Worm (Caenorhabditis elegans) whole organism, L1 larva: ENCODE measurements around the gene K06A9.2.

ENCODE experiments used
- C04F5.9 ChIP-seq: sonication (generic microtip); optimal IDR thresholded peaks from 2 replicates; lab custom pipeline; 2016; ENCODE audit warnings: missing genetic modification characterization, missing compliant biosample characterization
- C16A3.4 ChIP-seq: fragments of 150-350 bp; optimal IDR thresholded peaks from 2 replicates; lab custom pipeline; 2014; ENCODE audit warnings: missing biosample characterization, missing genetic modification characterization
- C34B4.2 ChIP-seq: sonication (generic microtip); optimal IDR thresholded peaks from 2 replicates; lab custom pipeline; 2017; ENCODE audit warnings: mild to moderate bottlenecking, missing genetic modification characterization, missing compliant biosample characterization
- aha-1 ChIP-seq: fragments of 150-350 bp; optimal IDR thresholded peaks from 2 replicates; lab custom pipeline; 2014; ENCODE audit warnings: missing biosample characterization, missing genetic modification characterization
- aly-2 ChIP-seq: fragments of 150-350 bp; optimal IDR thresholded peaks from 2 replicates; lab custom pipeline; 2014; ENCODE audit warnings: missing biosample characterization, missing genetic modification characterization
- ama-1 ChIP-seq: fragments of 150-350 bp; optimal IDR thresholded peaks from 2 replicates; lab custom pipeline; 2014
- ceh-63 ChIP-seq: fragments of 200-800 bp; sonication (Bioruptor generic); optimal IDR thresholded peaks from 2 replicates; lab custom pipeline; 2018; ENCODE audit warnings: mild to moderate bottlenecking, missing genetic modification characterization, missing compliant biosample characterization
- ceh-8 ChIP-seq: fragments of 200-800 bp; sonication (Bioruptor generic); optimal IDR thresholded peaks from 2 replicates; lab custom pipeline; 2018; ENCODE audit warnings: mild to moderate bottlenecking, missing genetic modification characterization, moderate library complexity, missing compliant biosample characterization
- ceh-90 ChIP-seq: sonication (generic microtip); optimal IDR thresholded peaks from 2 replicates; lab custom pipeline; 2016; ENCODE audit warnings: missing genetic modification characterization, missing compliant biosample characterization
- ces-1 ChIP-seq: fragments of 150-350 bp; optimal IDR thresholded peaks from 2 replicates; lab custom pipeline; 2014; ENCODE audit warnings: missing biosample characterization, missing genetic modification reagents, missing genetic modification characterization
- dpl-1 ChIP-seq, 3 experiments: fragments of 150-350 bp in 2 of 3; sonication (generic microtip) in 1 of 3; optimal IDR thresholded peaks; 2 replicates each; lab custom pipeline; 2014 to 2017; ENCODE audit warnings: missing biosample characterization in 3 of 3, missing genetic modification characterization in 3 of 3, missing genetic modification reagents in 3 of 3
- dsc-1 ChIP-seq: sonication (generic microtip); optimal IDR thresholded peaks from 2 replicates; lab custom pipeline; 2016; ENCODE audit warnings: mild to moderate bottlenecking, missing genetic modification characterization, missing compliant biosample characterization
- efl-1 ChIP-seq, 4 experiments: fragments of 150-350 bp; optimal IDR thresholded peaks in 3 of 4; peaks in 1 of 4; 1 replicate in 1 of 4; 2 replicates in 3 of 4; lab custom pipeline; 2014; ENCODE audit warnings: missing biosample characterization in 2 of 4, missing genetic modification characterization in 2 of 4, missing genetic modification reagents in 2 of 4
- efl-3 ChIP-seq: fragments of 200-800 bp; sonication (Bioruptor generic); optimal IDR thresholded peaks from 2 replicates; lab custom pipeline; 2018; ENCODE audit warnings: mild to moderate bottlenecking, missing genetic modification characterization, missing compliant biosample characterization
- egl-13 ChIP-seq: sonication (generic microtip); optimal IDR thresholded peaks from 2 replicates; lab custom pipeline; 2016; ENCODE audit warnings: missing genotype, missing genetic modification reagents, missing genetic modification characterization, missing compliant biosample characterization
- egl-27 ChIP-seq, 2 experiments: fragments of 150-350 bp in 1 of 2; sonication (generic microtip); optimal IDR thresholded peaks; 3 replicates each; lab custom pipeline; 2017 to 2018; ENCODE audit warnings: missing biosample characterization in 2 of 2, missing genetic modification characterization in 2 of 2, missing genetic modification reagents in 2 of 2
- ets-5 ChIP-seq: fragments of 200-800 bp; sonication (Bioruptor generic); IDR thresholded peaks from 2 replicates; pipeline ENCODE4 v1.3.6; 2022; ENCODE audit warnings: missing genetic modification characterization, missing compliant biosample characterization
- fkh-8 ChIP-seq: sonication (generic microtip); optimal IDR thresholded peaks from 2 replicates; lab custom pipeline; 2016; ENCODE audit warnings: mild to moderate bottlenecking, missing genetic modification characterization, missing compliant biosample characterization
- fos-1 ChIP-seq: fragments of 150-350 bp; optimal IDR thresholded peaks from 2 replicates; lab custom pipeline; 2014; ENCODE audit warnings: missing biosample characterization, missing genetic modification characterization
- hpl-2 ChIP-seq: fragments of 150-350 bp; optimal IDR thresholded peaks from 2 replicates; lab custom pipeline; 2014; ENCODE audit warnings: missing biosample characterization, missing genetic modification reagents, missing genetic modification characterization
- isw-1 ChIP-seq: fragments of 200-800 bp; sonication (Bioruptor generic); IDR thresholded peaks from 2 replicates; pipeline ENCODE4 v1.3.6; 2022; ENCODE audit warnings: missing genetic modification characterization, missing compliant biosample characterization
- jun-1 ChIP-seq: fragments of 150-350 bp; optimal IDR thresholded peaks from 2 replicates; lab custom pipeline; 2014; ENCODE audit warnings: missing biosample characterization, missing genetic modification reagents, missing genetic modification characterization
- lin-14 ChIP-seq: fragments of 200-800 bp; sonication (Bioruptor generic); optimal IDR thresholded peaks from 2 replicates; lab custom pipeline; 2018; ENCODE audit warnings: mild to moderate bottlenecking, missing genetic modification characterization, moderate library complexity, missing compliant biosample characterization
- lin-35 ChIP-seq, 2 experiments: fragments of 150-350 bp; optimal IDR thresholded peaks; 2 replicates each; lab custom pipeline; 2014; ENCODE audit warnings: missing biosample characterization in 2 of 2, missing genetic modification characterization in 2 of 2, missing genetic modification reagents in 2 of 2
- lin-39 ChIP-seq: fragments of 150-350 bp; optimal IDR thresholded peaks from 2 replicates; lab custom pipeline; 2014; ENCODE audit warnings: missing biosample characterization, missing genetic modification reagents, missing genetic modification characterization
- lsy-2 ChIP-seq, 2 experiments: fragments of 150-350 bp; optimal IDR thresholded peaks; 2 replicates each; lab custom pipeline; 2014; ENCODE audit warnings: missing biosample characterization in 2 of 2, missing genetic modification characterization in 2 of 2
- mdl-1 ChIP-seq, 2 experiments: fragments of 150-350 bp; optimal IDR thresholded peaks; 2 replicates each; lab custom pipeline; 2014 to 2017; ENCODE audit warnings: missing biosample characterization in 2 of 2, missing genetic modification characterization in 2 of 2, inconsistent platforms in 1 of 2
- nhr-12 ChIP-seq: sonication (generic microtip); optimal IDR thresholded peaks from 2 replicates; lab custom pipeline; 2017; ENCODE audit warnings: missing biosample characterization, missing genetic modification characterization
- nhr-19 ChIP-seq: fragments of 200-800 bp; sonication (Bioruptor generic); conservative IDR thresholded peaks from 2 replicates; pipeline ENCODE4 v1.3.6; 2022; ENCODE audit warnings: missing genetic modification characterization, missing compliant biosample characterization
- nhr-237 ChIP-seq: fragments of 150-350 bp; optimal IDR thresholded peaks from 2 replicates; lab custom pipeline; 2014; ENCODE audit warnings: missing biosample characterization, missing genetic modification characterization
- nhr-28 ChIP-seq: fragments of 150-350 bp; optimal IDR thresholded peaks from 2 replicates; lab custom pipeline; 2014; ENCODE audit warnings: missing biosample characterization, missing genetic modification characterization
- nhr-71 ChIP-seq: sonication (generic microtip); optimal IDR thresholded peaks from 2 replicates; lab custom pipeline; 2016; ENCODE audit warnings: mild to moderate bottlenecking, missing genetic modification characterization, moderate library complexity, missing compliant biosample characterization
- nhr-76 ChIP-seq: sonication (generic microtip); optimal IDR thresholded peaks from 2 replicates; lab custom pipeline; 2017; ENCODE audit warnings: missing biosample characterization, missing genetic modification characterization
- nhr-77 ChIP-seq: fragments of 150-350 bp; optimal IDR thresholded peaks from 2 replicates; lab custom pipeline; 2014; ENCODE audit warnings: missing biosample characterization, missing genetic modification characterization
- nhr-84 ChIP-seq: sonication (generic microtip); optimal IDR thresholded peaks from 2 replicates; lab custom pipeline; 2017; ENCODE audit warnings: missing biosample characterization, missing genetic modification characterization
- rnt-1 ChIP-seq: sonication (generic microtip); optimal IDR thresholded peaks from 2 replicates; lab custom pipeline; 2016; ENCODE audit warnings: mild to moderate bottlenecking, missing genetic modification characterization, moderate library complexity, missing compliant biosample characterization
- skn-1 ChIP-seq: fragments of 150-350 bp; optimal IDR thresholded peaks from 2 replicates; lab custom pipeline; 2014; ENCODE audit warnings: missing biosample characterization, missing genetic modification characterization
- snu-23 ChIP-seq: sonication (generic microtip); optimal IDR thresholded peaks from 2 replicates; lab custom pipeline; 2016; ENCODE audit warnings: missing genetic modification characterization, missing compliant biosample characterization
- sup-37 ChIP-seq: fragments of 200-800 bp; sonication (Bioruptor generic); optimal IDR thresholded peaks from 2 replicates; lab custom pipeline; 2018; ENCODE audit warnings: mild to moderate bottlenecking, missing genetic modification characterization, missing compliant biosample characterization
- swsn-7 ChIP-seq: sonication (generic microtip); optimal IDR thresholded peaks from 2 replicates; lab custom pipeline; 2016; ENCODE audit warnings: missing genetic modification characterization, missing compliant biosample characterization
- tlp-1 ChIP-seq: fragments of 150-350 bp; optimal IDR thresholded peaks from 2 replicates; lab custom pipeline; 2014; ENCODE audit warnings: missing biosample characterization, missing genetic modification characterization
- unc-130 ChIP-seq: fragments of 150-350 bp; optimal IDR thresholded peaks from 2 replicates; lab custom pipeline; 2017; ENCODE audit warnings: missing biosample characterization, missing genetic modification characterization, inconsistent platforms
- unc-62 ChIP-seq: fragments of 150-350 bp; optimal IDR thresholded peaks from 2 replicates; lab custom pipeline; 2014; ENCODE audit warnings: missing biosample characterization, missing genetic modification reagents, missing genetic modification characterization
- vab-15 ChIP-seq: sonication (generic microtip); optimal IDR thresholded peaks from 2 replicates; lab custom pipeline; 2017; ENCODE audit warnings: missing genotype, mild to moderate bottlenecking, missing genetic modification characterization, missing compliant biosample characterization
- xbp-1 ChIP-seq: sonication (generic microtip); optimal IDR thresholded peaks from 2 replicates; lab custom pipeline; 2016; ENCODE audit warnings: missing genetic modification characterization, missing compliant biosample characterization

The K06A9.2 gene

ce11 chrX:1492174-1492573 lies 44.0 kb upstream of the K06A9.2 start (continued):
- TF ChIP-seq tlp-1 (no peak), fos-1 (no peak), ama-1 (no peak), dsc-1 (tag; lab: Kevin White, UChicago) (no peak), C04F5.9 (tag; lab: Kevin White, UChicago) (no peak), lin-14 (GFP tag; lab: Kevin White, UChicago) (no peak), C34B4.2 (tag; lab: Kevin White, UChicago) (no peak), xbp-1 (tag; lab: Kevin White, UChicago) (no peak), hpl-2 (GFP tag; lab: Kevin White, UChicago) (no peak), lsy-2 (tag; optimal IDR thresholded peaks at IDR 0.05; lab: Kevin White, UChicago) (no peak), nhr-19 (GFP tag; lab: Robert Waterston, UW) (no peak), ces-1 (GFP tag; lab: Kevin White, UChicago) (no peak), ceh-63 (GFP tag; lab: Kevin White, UChicago) (no peak), jun-1 (tag; lab: Kevin White, UChicago) (peak; percentile 17), aly-2 (tag; lab: Kevin White, UChicago) (no peak), lin-35 (GFP tag; optimal IDR thresholded peaks at IDR 0.05; lab: Kevin White, UChicago) (peak in 1 of 2 experiments; percentile 4), egl-13 (tag; lab: Kevin White, UChicago) (no peak), mdl-1 (tag; optimal IDR thresholded peaks at IDR 0.05; lab: Kevin White, UChicago) (no peak), dpl-1 (GFP tag; optimal IDR thresholded peaks at IDR 0.05; lab: Kevin White, UChicago) (no peak), unc-62 (GFP tag; lab: Kevin White, UChicago) (no peak), isw-1 (GFP tag; lab: Robert Waterston, UW) (no peak), nhr-84 (tag; lab: Kevin White, UChicago) (no peak), nhr-77 (tag; lab: Kevin White, UChicago) (no peak), swsn-7 (no peak), unc-130 (no peak), nhr-237 (tag; lab: Kevin White, UChicago) (no peak), efl-1 (optimal IDR thresholded peaks at IDR 0.05; lab: Kevin White, UChicago) (no peak), efl-1 (GFP tag; optimal IDR thresholded peaks at IDR 0.05 in 1 of 2; lab: Kevin White, UChicago) (peak in 1 of 2 experiments; percentile 27), fkh-8 (tag; lab: Kevin White, UChicago) (no peak), nhr-71 (tag; lab: Kevin White, UChicago) (peak; percentile 7), snu-23 (peak; percentile 51), ceh-8 (GFP tag; lab: Kevin White, UChicago) (no peak), C16A3.4 (tag; lab: Kevin White, UChicago) (no peak), nhr-12 (tag; lab: Kevin White, UChicago) (no peak), nhr-28 (tag; lab: Kevin White, UChicago) (no peak), lin-39 (tag; lab: Kevin White, UChicago) (no peak), rnt-1 (peak; percentile 13), efl-3 (no peak), vab-15 (tag; lab: Kevin White, UChicago) (no peak), aha-1 (no peak), ceh-90 (no peak), sup-37 (no peak), nhr-76 (tag; lab: Kevin White, UChicago) (no peak), skn-1 (tag; lab: Kevin White, UChicago) (peak; percentile 23), ets-5 (GFP tag; lab: Robert Waterston, UW) (no peak), egl-27 (tag; optimal IDR thresholded peaks at IDR 0.05; lab: Kevin White, UChicago) (no peak)
